Fruit fly (Drosophila melanogaster): Measurements from ENCODE around the gene CG4073.

CG4073 gene

dm6 chr3R:10760966-10761855 lies 46.6 kb downstream of the CG4073 start, which contains the start of the genes MED7 and Cap-H2 (continued):
- TF ChIP-seq Oaz (GFP tag; IDR thresholded peaks at IDR 0.05): peak; percentile 62; the same call in 1 of the 2 replicates
- no peak for TF ChIP-seq dmrt99B (tag; optimal IDR thresholded peaks at IDR 0.05)
- TF ChIP-seq CG17361 (GFP tag; IDR thresholded peaks at IDR 0.05): peak; percentile 81
- TF ChIP-seq abd-A (tag; optimal IDR thresholded peaks at IDR 0.05): no peak
- TF ChIP-seq CG34422 (GFP tag; IDR thresholded peaks at IDR 0.05): peak; percentile 85
- peak in 1 of 2 experiments; percentile 11 for TF ChIP-seq Trl (optimal IDR thresholded peaks at IDR 0.05)
- TF ChIP-seq Trl (GFP tag; optimal IDR thresholded peaks at IDR 0.05): peak; percentile 71
- TF ChIP-seq Ssrp (tag; optimal IDR thresholded peaks at IDR 0.05): peak; percentile 79
- TF ChIP-seq Hmx (GFP tag; optimal IDR thresholded peaks at IDR 0.05): no peak
- peak; percentile 20 for TF ChIP-seq p53 (GFP tag; optimal IDR thresholded peaks at IDR 0.05)
- peak; percentile 75 for TF ChIP-seq pum (GFP tag; optimal IDR thresholded peaks at IDR 0.05)
- TF ChIP-seq CG4617 (GFP tag; optimal IDR thresholded peaks at IDR 0.05; ENCODE audit: borderline replicate concordance): peak; percentile 98
- peak; percentile 99 for TF ChIP-seq Scr (GFP tag; IDR thresholded peaks at IDR 0.05; ENCODE audit: partially characterized antibody)
- TF ChIP-seq CG14667 (GFP tag; IDR thresholded peaks at IDR 0.05): peak; percentile 73
- TF ChIP-seq crc (GFP tag; optimal IDR thresholded peaks at IDR 0.05): peak; percentile 25
- no peak for TF ChIP-seq CG7745 (tag; optimal IDR thresholded peaks at IDR 0.05)
- no peak for TF ChIP-seq da (GFP tag; optimal IDR thresholded peaks at IDR 0.05)
- peak; percentile 100 for TF ChIP-seq sna (GFP tag; IDR thresholded peaks at IDR 0.05; ENCODE audit: partially characterized antibody)
- peak; percentile 69 for TF ChIP-seq NFAT (GFP tag; IDR thresholded peaks at IDR 0.05)
- TF ChIP-seq CG31224 (GFP tag; IDR thresholded peaks at IDR 0.05): peak; percentile 71
- TF ChIP-seq MBD-R2 (GFP tag; IDR thresholded peaks at IDR 0.05): peak; percentile 91
- peak; percentile 53 for TF ChIP-seq Mes4 (GFP tag; optimal IDR thresholded peaks at IDR 0.05)
- TF ChIP-seq CG1647 (GFP tag; optimal IDR thresholded peaks at IDR 0.05): peak; percentile 68
- peak; percentile 84 for TF ChIP-seq HLH54F (GFP tag; optimal IDR thresholded peaks at IDR 0.05)
- TF ChIP-seq Hr39 (optimal IDR thresholded peaks at IDR 0.05): no peak
- TF ChIP-seq ato (GFP tag; IDR thresholded peaks at IDR 0.05; ENCODE audit: partially characterized antibody): peak; percentile 83
- TF ChIP-seq zf30C (GFP tag; optimal IDR thresholded peaks at IDR 0.05): no peak
- peak; percentile 47 for TF ChIP-seq CG9609 (GFP tag; optimal IDR thresholded peaks at IDR 0.05)
- peak; percentile 88 for TF ChIP-seq kay (GFP tag; optimal IDR thresholded peaks at IDR 0.05)
- TF ChIP-seq cad (GFP tag; optimal IDR thresholded peaks at IDR 0.05): no peak
- peak; percentile 38 for TF ChIP-seq Six4 (GFP tag; optimal IDR thresholded peaks at IDR 0.05)
- peak; percentile 11 for TF ChIP-seq btn (GFP tag; optimal IDR thresholded peaks at IDR 0.05)
- TF ChIP-seq pan (optimal IDR thresholded peaks at IDR 0.05): no peak
- peak in 1 of 2 experiments; percentile 84 for TF ChIP-seq pan (GFP tag; optimal IDR thresholded peaks at IDR 0.05 in 1 of 2, IDR thresholded peaks at IDR 0.05 in 1 of 2)
- peak; percentile 96 for TF ChIP-seq Ets65A (GFP tag)
- peak; percentile 44 for TF ChIP-seq CG12236 (GFP tag; optimal IDR thresholded peaks at IDR 0.05)
- peak; percentile 62 for TF ChIP-seq B-H2 (GFP tag; optimal IDR thresholded peaks at IDR 0.05)
- TF ChIP-seq CG16813 (GFP tag; IDR thresholded peaks at IDR 0.05; ENCODE audit: partially characterized antibody): peak; percentile 99
- peak; percentile 42 for TF ChIP-seq Myb (GFP tag; optimal IDR thresholded peaks at IDR 0.05)
- TF ChIP-seq Dll (GFP tag; IDR thresholded peaks at IDR 0.05; ENCODE audit: partially characterized antibody): peak; percentile 100
- TF ChIP-seq CG13894 (tag; optimal IDR thresholded peaks at IDR 0.05): no peak
- TF ChIP-seq Antp (GFP tag; optimal IDR thresholded peaks at IDR 0.05): peak; percentile 75
- TF ChIP-seq slbo (GFP tag; IDR thresholded peaks at IDR 0.05): peak; percentile 90
- peak; percentile 73 for TF ChIP-seq HLH3B (GFP tag; IDR thresholded peaks at IDR 0.05)
- TF ChIP-seq CG10959 (GFP tag; IDR thresholded peaks at IDR 0.05): no peak; the same call in 1 of the 2 replicates
- peak; percentile 15 for TF ChIP-seq schlank (tag; optimal IDR thresholded peaks at IDR 0.05)
- no peak for TF ChIP-seq CG2202 (tag; optimal IDR thresholded peaks at IDR 0.05)
- TF ChIP-seq CG3163 (GFP tag; optimal IDR thresholded peaks at IDR 0.05): peak; percentile 39
- no peak for TF ChIP-seq pita (GFP tag; optimal IDR thresholded peaks at IDR 0.05)
- peak; percentile 87 for TF ChIP-seq CG14710 (tag; optimal IDR thresholded peaks at IDR 0.05)
